Worm (Caenorhabditis elegans) whole organism, L3 larva: ENCODE data around the gene nspg-1.

Source experiments
- ZK546.5 ChIP-seq: sonication (generic microtip); optimal IDR thresholded peaks from 2 replicates; lab custom pipeline; 2017; ENCODE audit warnings: missing biosample characterization, missing genetic modification characterization
- ama-1 ChIP-seq: fragments of 150-350 bp; optimal IDR thresholded peaks from 2 replicates; lab custom pipeline; 2018
- daf-12 ChIP-seq: fragments of 150-350 bp; optimal IDR thresholded peaks from 2 replicates; lab custom pipeline; 2014; ENCODE audit warnings: missing biosample characterization, missing genetic modification reagents, missing genetic modification characterization
- fos-1 ChIP-seq: fragments of 150-350 bp; optimal IDR thresholded peaks from 2 replicates; lab custom pipeline; 2014; ENCODE audit warnings: missing biosample characterization, missing genetic modification characterization
- nhr-12 ChIP-seq: fragments of 150-350 bp; optimal IDR thresholded peaks from 2 replicates; lab custom pipeline; 2014; ENCODE audit warnings: missing biosample characterization, missing genetic modification characterization
- nhr-237 ChIP-seq: fragments of 150-350 bp; optimal IDR thresholded peaks from 2 replicates; lab custom pipeline; 2014; ENCODE audit warnings: missing biosample characterization, missing genetic modification characterization
- nhr-43 ChIP-seq: sonication (generic microtip); optimal IDR thresholded peaks from 2 replicates; lab custom pipeline; 2016; ENCODE audit warnings: mild to moderate bottlenecking, missing genetic modification characterization, missing compliant biosample characterization; ENCODE audit not compliant: poor library complexity, severe bottlenecking
- nhr-76 ChIP-seq: fragments of 150-350 bp; sonication (generic microtip); optimal IDR thresholded peaks from 5 replicates; lab custom pipeline; 2014; ENCODE audit warnings: missing biosample characterization, missing genetic modification characterization
- snpc-4 ChIP-seq: fragments of 150-350 bp; optimal IDR thresholded peaks from 2 replicates; lab custom pipeline; 2014; ENCODE audit warnings: missing biosample characterization, missing genetic modification characterization
- unc-39 ChIP-seq: sonication (generic microtip); optimal IDR thresholded peaks from 4 replicates; lab custom pipeline; 2017; ENCODE audit warnings: missing biosample characterization, missing genetic modification characterization
- zag-1 ChIP-seq: fragments of 150-350 bp; optimal IDR thresholded peaks from 2 replicates; lab custom pipeline; 2014; ENCODE audit warnings: missing biosample characterization, missing genetic modification characterization
- ztf-11 ChIP-seq: fragments of 150-350 bp; optimal IDR thresholded peaks from 2 replicates; lab custom pipeline; 2014; ENCODE audit warnings: missing biosample characterization, missing genetic modification characterization

- TF ChIP-seq unc-39 (tag; lab: Kevin White, UChicago) (no peak), ztf-11 (no peak), snpc-4 (tag; lab: Kevin White, UChicago) (no peak), nhr-76 (tag; lab: Kevin White, UChicago) (no peak), zag-1 (tag; lab: Kevin White, UChicago) (no peak), nhr-43 (tag; lab: Kevin White, UChicago) (no peak), daf-12 (tag; lab: Kevin White, UChicago) (no peak), ama-1 (lab: Kevin White, UChicago) (no peak), ZK546.5 (no peak), nhr-237 (no peak), fos-1 (tag; lab: Kevin White, UChicago) (no peak), nhr-12 (tag; lab: Kevin White, UChicago) (no peak)
These were observed 18.0 kb upstream of the nspg-1 start, which contains the start of gene glb-24 for ce11 chrV:12885860-12886259.
